Worm (Caenorhabditis elegans): ENCODE data around the gene tag-89.

tag-89 gene

ce11 chrIV:11394243-11394642 lies at the start of gene tag-89:
Gene tag-89, plus strand, starts transcription at chrIV:11394543.
- TF ChIP-seq ref-1 (GFP tag; conservative IDR thresholded peaks at IDR 0.05) (no peak), klf-2 (GFP tag; conservative IDR thresholded peaks at IDR 0.05) (no peak), T22C8.4 (GFP tag; IDR thresholded peaks at IDR 0.05) (no peak), med-1 (GFP tag; optimal IDR thresholded peaks at IDR 0.05; ENCODE audit: insufficient read depth) (no peak), tab-1 (GFP tag; IDR thresholded peaks at IDR 0.05) (no peak), flt-1 (GFP tag; IDR thresholded peaks at IDR 0.05) (no peak), ztf-23 (GFP tag; IDR thresholded peaks at IDR 0.05) (no peak), cog-1 (tag; optimal IDR thresholded peaks at IDR 0.05) (no peak), ztf-29 (GFP tag; IDR thresholded peaks at IDR 0.05) (no peak)

ce11 chrIV:11347275-11347674 lies 47.1 kb upstream of the tag-89 start:
- TF ChIP-seq cog-1 (tag; optimal IDR thresholded peaks at IDR 0.05) (no peak), med-1 (GFP tag; optimal IDR thresholded peaks at IDR 0.05; ENCODE audit: insufficient read depth) (no peak), flt-1 (GFP tag; IDR thresholded peaks at IDR 0.05) (no peak), ref-1 (GFP tag; conservative IDR thresholded peaks at IDR 0.05) (no peak), klf-2 (GFP tag; conservative IDR thresholded peaks at IDR 0.05) (no peak), tab-1 (GFP tag; IDR thresholded peaks at IDR 0.05) (no peak), T22C8.4 (GFP tag; IDR thresholded peaks at IDR 0.05) (no peak), ztf-29 (GFP tag; IDR thresholded peaks at IDR 0.05) (no peak), ztf-23 (GFP tag; IDR thresholded peaks at IDR 0.05) (no peak)

ce11 chrIV:11348822-11349221 lies 45.5 kb upstream of the tag-89 start:
- no peak for TF ChIP-seq ref-1 (GFP tag; conservative IDR thresholded peaks at IDR 0.05)
- no peak for TF ChIP-seq tab-1 (GFP tag; IDR thresholded peaks at IDR 0.05)
- no peak for TF ChIP-seq med-1 (GFP tag; optimal IDR thresholded peaks at IDR 0.05; ENCODE audit: insufficient read depth)
- TF ChIP-seq T22C8.4 (GFP tag; IDR thresholded peaks at IDR 0.05): no peak

ce11 chrIV:11349747-11350146 lies 44.6 kb upstream of the tag-89 start:
- TF ChIP-seq tab-1 (GFP tag; IDR thresholded peaks at IDR 0.05): no peak

ce11 chrIV:11350809-11351208 lies 43.5 kb upstream of the tag-89 start:
- TF ChIP-seq med-1 (GFP tag; optimal IDR thresholded peaks at IDR 0.05; ENCODE audit: insufficient read depth) (no peak), cog-1 (tag; optimal IDR thresholded peaks at IDR 0.05) (no peak), tab-1 (GFP tag; IDR thresholded peaks at IDR 0.05) (no peak), ref-1 (GFP tag; conservative IDR thresholded peaks at IDR 0.05) (no peak), T22C8.4 (GFP tag; IDR thresholded peaks at IDR 0.05) (no peak), flt-1 (GFP tag; IDR thresholded peaks at IDR 0.05) (no peak)

ce11 chrIV:11351563-11351962 lies 42.8 kb upstream of the tag-89 start:
- TF ChIP-seq cog-1 (tag; optimal IDR thresholded peaks at IDR 0.05) (no peak), ztf-23 (GFP tag; IDR thresholded peaks at IDR 0.05) (no peak), ref-1 (GFP tag; conservative IDR thresholded peaks at IDR 0.05) (no peak), flt-1 (GFP tag; IDR thresholded peaks at IDR 0.05) (no peak), T22C8.4 (GFP tag; IDR thresholded peaks at IDR 0.05) (no peak), klf-2 (GFP tag; conservative IDR thresholded peaks at IDR 0.05) (no peak), tab-1 (GFP tag; IDR thresholded peaks at IDR 0.05) (no peak), med-1 (GFP tag; optimal IDR thresholded peaks at IDR 0.05; ENCODE audit: insufficient read depth) (no peak), ztf-29 (GFP tag; IDR thresholded peaks at IDR 0.05) (no peak)

- no peak for TF ChIP-seq med-1 (GFP tag; optimal IDR thresholded peaks at IDR 0.05; ENCODE audit: insufficient read depth)
- no peak for TF ChIP-seq tab-1 (GFP tag; IDR thresholded peaks at IDR 0.05)
- TF ChIP-seq ztf-23 (GFP tag; IDR thresholded peaks at IDR 0.05): no peak
- no peak for TF ChIP-seq klf-2 (GFP tag; conservative IDR thresholded peaks at IDR 0.05)
- no peak for TF ChIP-seq T22C8.4 (GFP tag; IDR thresholded peaks at IDR 0.05)
- TF ChIP-seq cog-1 (tag; optimal IDR thresholded peaks at IDR 0.05): no peak
- TF ChIP-seq ref-1 (GFP tag; conservative IDR thresholded peaks at IDR 0.05): no peak
- TF ChIP-seq ztf-29 (GFP tag; IDR thresholded peaks at IDR 0.05): no peak
- TF ChIP-seq flt-1 (GFP tag; IDR thresholded peaks at IDR 0.05): no peak
Observed at ce11 chrIV:11352768-11353167, 41.6 kb upstream of the tag-89 start.

ce11 chrIV:11353946-11354458 lies 40.3 kb upstream of the tag-89 start, which contains the start of gene T01G1.2:
Gene T01G1.2, plus strand, starts transcription at chrIV:11354408.
- TF ChIP-seq klf-2 (GFP tag; conservative IDR thresholded peaks at IDR 0.05): no peak
- no peak for TF ChIP-seq ref-1 (GFP tag; conservative IDR thresholded peaks at IDR 0.05)
- TF ChIP-seq cog-1 (tag; optimal IDR thresholded peaks at IDR 0.05): no peak
- TF ChIP-seq ztf-29 (GFP tag; IDR thresholded peaks at IDR 0.05): no peak
- no peak for TF ChIP-seq med-1 (GFP tag; optimal IDR thresholded peaks at IDR 0.05; ENCODE audit: insufficient read depth)
- no peak for TF ChIP-seq tab-1 (GFP tag; IDR thresholded peaks at IDR 0.05)
- TF ChIP-seq flt-1 (GFP tag; IDR thresholded peaks at IDR 0.05): no peak
- no peak for TF ChIP-seq T22C8.4 (GFP tag; IDR thresholded peaks at IDR 0.05)
- no peak for TF ChIP-seq ztf-23 (GFP tag; IDR thresholded peaks at IDR 0.05)

- TF ChIP-seq tab-1 (GFP tag; IDR thresholded peaks at IDR 0.05): no peak
- TF ChIP-seq cog-1 (tag; optimal IDR thresholded peaks at IDR 0.05): no peak
- TF ChIP-seq med-1 (GFP tag; optimal IDR thresholded peaks at IDR 0.05; ENCODE audit: insufficient read depth): no peak
- no peak for TF ChIP-seq flt-1 (GFP tag; IDR thresholded peaks at IDR 0.05)
- TF ChIP-seq ztf-29 (GFP tag; IDR thresholded peaks at IDR 0.05): no peak
- no peak for TF ChIP-seq ztf-23 (GFP tag; IDR thresholded peaks at IDR 0.05)
- no peak for TF ChIP-seq klf-2 (GFP tag; conservative IDR thresholded peaks at IDR 0.05)
Observed at ce11 chrIV:11359769-11360168, 34.6 kb upstream of the tag-89 start, which contains the start of gene klp-12. Gene klp-12, minus strand, starts transcription at chrIV:11359869.

ce11 chrIV:11361409-11361808 lies 32.9 kb upstream of the tag-89 start, which contains the start of gene T01G1.4:
Gene T01G1.4, minus strand, starts transcription at chrIV:11361509.
- TF ChIP-seq ref-1 (GFP tag; conservative IDR thresholded peaks at IDR 0.05) (no peak), cog-1 (tag; optimal IDR thresholded peaks at IDR 0.05) (no peak), ztf-29 (GFP tag; IDR thresholded peaks at IDR 0.05) (no peak), med-1 (GFP tag; optimal IDR thresholded peaks at IDR 0.05; ENCODE audit: insufficient read depth) (no peak), flt-1 (GFP tag; IDR thresholded peaks at IDR 0.05) (no peak), T22C8.4 (GFP tag; IDR thresholded peaks at IDR 0.05) (no peak), klf-2 (GFP tag; conservative IDR thresholded peaks at IDR 0.05) (no peak), tab-1 (GFP tag; IDR thresholded peaks at IDR 0.05) (no peak), ztf-23 (GFP tag; IDR thresholded peaks at IDR 0.05) (no peak)
